Worm (Caenorhabditis elegans) whole organism, L1 larva: ENCODE data around the gene men-1.

Experiments
- C16A3.4 ChIP-seq: fragments of 150-350 bp; optimal IDR thresholded peaks from 2 replicates; lab custom pipeline; 2014; ENCODE audit warnings: missing biosample characterization, missing genetic modification characterization
- C34B4.2 ChIP-seq: sonication (generic microtip); optimal IDR thresholded peaks from 2 replicates; lab custom pipeline; 2017; ENCODE audit warnings: mild to moderate bottlenecking, missing genetic modification characterization, missing compliant biosample characterization
- aha-1 ChIP-seq: fragments of 150-350 bp; optimal IDR thresholded peaks from 2 replicates; lab custom pipeline; 2014; ENCODE audit warnings: missing biosample characterization, missing genetic modification characterization
- alr-1 ChIP-seq: fragments of 200-800 bp; sonication (Bioruptor generic); optimal IDR thresholded peaks from 2 replicates; lab custom pipeline; 2018; ENCODE audit warnings: borderline replicate concordance, mild to moderate bottlenecking, missing genetic modification characterization, missing compliant biosample characterization
- aly-2 ChIP-seq: fragments of 150-350 bp; optimal IDR thresholded peaks from 2 replicates; lab custom pipeline; 2014; ENCODE audit warnings: missing biosample characterization, missing genetic modification characterization
- ama-1 ChIP-seq: fragments of 150-350 bp; optimal IDR thresholded peaks from 2 replicates; lab custom pipeline; 2014
- blmp-1 ChIP-seq: fragments of 150-350 bp; optimal IDR thresholded peaks from 2 replicates; lab custom pipeline; 2014; ENCODE audit warnings: missing biosample characterization, missing genetic modification characterization
- ceh-63 ChIP-seq: fragments of 200-800 bp; sonication (Bioruptor generic); optimal IDR thresholded peaks from 2 replicates; lab custom pipeline; 2018; ENCODE audit warnings: mild to moderate bottlenecking, missing genetic modification characterization, missing compliant biosample characterization
- ceh-8 ChIP-seq: fragments of 200-800 bp; sonication (Bioruptor generic); optimal IDR thresholded peaks from 2 replicates; lab custom pipeline; 2018; ENCODE audit warnings: mild to moderate bottlenecking, missing genetic modification characterization, moderate library complexity, missing compliant biosample characterization
- ceh-82 ChIP-seq, 3 experiments: fragments of 150-350 bp in 1 of 3; sonication (generic microtip) in 2 of 3; optimal IDR thresholded peaks; 2 replicates each; lab custom pipeline; 2014 to 2017; ENCODE audit warnings: missing biosample characterization in 3 of 3, missing genetic modification characterization in 3 of 3
- ceh-90 ChIP-seq: sonication (generic microtip); optimal IDR thresholded peaks from 2 replicates; lab custom pipeline; 2016; ENCODE audit warnings: missing genetic modification characterization, missing compliant biosample characterization
- dpl-1 ChIP-seq, 3 experiments: fragments of 150-350 bp in 2 of 3; sonication (generic microtip) in 1 of 3; optimal IDR thresholded peaks; 2 replicates each; lab custom pipeline; 2014 to 2017; ENCODE audit warnings: missing biosample characterization in 3 of 3, missing genetic modification characterization in 3 of 3, missing genetic modification reagents in 3 of 3
- efl-1 ChIP-seq, 4 experiments: fragments of 150-350 bp; optimal IDR thresholded peaks in 3 of 4; peaks in 1 of 4; 1 replicate in 1 of 4; 2 replicates in 3 of 4; lab custom pipeline; 2014; ENCODE audit warnings: missing biosample characterization in 2 of 4, missing genetic modification characterization in 2 of 4, missing genetic modification reagents in 2 of 4
- efl-3 ChIP-seq: fragments of 200-800 bp; sonication (Bioruptor generic); optimal IDR thresholded peaks from 2 replicates; lab custom pipeline; 2018; ENCODE audit warnings: mild to moderate bottlenecking, missing genetic modification characterization, missing compliant biosample characterization
- egl-13 ChIP-seq: sonication (generic microtip); optimal IDR thresholded peaks from 2 replicates; lab custom pipeline; 2016; ENCODE audit warnings: missing genotype, missing genetic modification reagents, missing genetic modification characterization, missing compliant biosample characterization
- elt-3 ChIP-seq, 6 experiments: fragments of 150-350 bp in 1 of 6; sonication (generic microtip); optimal IDR thresholded peaks; 2 replicates each; lab custom pipeline; 2017 to 2018; ENCODE audit warnings: missing biosample characterization in 6 of 6, missing genetic modification characterization in 6 of 6, inconsistent platforms in 1 of 6
- fkh-4 ChIP-seq: sonication (generic microtip); optimal IDR thresholded peaks from 2 replicates; lab custom pipeline; 2016; ENCODE audit warnings: missing compliant biosample characterization, missing genetic modification characterization, borderline replicate concordance
- fkh-8 ChIP-seq: sonication (generic microtip); optimal IDR thresholded peaks from 2 replicates; lab custom pipeline; 2016; ENCODE audit warnings: mild to moderate bottlenecking, missing genetic modification characterization, missing compliant biosample characterization
- fos-1 ChIP-seq: fragments of 150-350 bp; optimal IDR thresholded peaks from 2 replicates; lab custom pipeline; 2014; ENCODE audit warnings: missing biosample characterization, missing genetic modification characterization
- hpl-2 ChIP-seq: fragments of 150-350 bp; optimal IDR thresholded peaks from 2 replicates; lab custom pipeline; 2014; ENCODE audit warnings: missing biosample characterization, missing genetic modification reagents, missing genetic modification characterization
- irx-1 ChIP-seq: sonication (generic microtip); optimal IDR thresholded peaks from 2 replicates; lab custom pipeline; 2016; ENCODE audit warnings: missing genetic modification characterization, missing compliant biosample characterization
- isw-1 ChIP-seq: fragments of 200-800 bp; sonication (Bioruptor generic); IDR thresholded peaks from 2 replicates; pipeline ENCODE4 v1.3.6; 2022; ENCODE audit warnings: missing genetic modification characterization, missing compliant biosample characterization
- lin-14 ChIP-seq: fragments of 200-800 bp; sonication (Bioruptor generic); optimal IDR thresholded peaks from 2 replicates; lab custom pipeline; 2018; ENCODE audit warnings: mild to moderate bottlenecking, missing genetic modification characterization, moderate library complexity, missing compliant biosample characterization
- lin-15B ChIP-seq: fragments of 150-350 bp; sonication (generic microtip); optimal IDR thresholded peaks from 3 replicates; lab custom pipeline; 2014; ENCODE audit warnings: missing biosample characterization, missing genetic modification characterization
- lin-39 ChIP-seq: fragments of 150-350 bp; optimal IDR thresholded peaks from 2 replicates; lab custom pipeline; 2014; ENCODE audit warnings: missing biosample characterization, missing genetic modification reagents, missing genetic modification characterization
- lir-3 ChIP-seq: sonication (generic microtip); optimal IDR thresholded peaks from 2 replicates; lab custom pipeline; 2016; ENCODE audit warnings: mild to moderate bottlenecking, missing genetic modification characterization, moderate library complexity, missing compliant biosample characterization; ENCODE audit not compliant: poor library complexity
- mab-9 ChIP-seq: fragments of 200-800 bp; sonication (Bioruptor generic); IDR thresholded peaks from 2 replicates; pipeline ENCODE4 v1.3.6; 2022; ENCODE audit warnings: missing genetic modification reagents, missing genetic modification characterization, missing compliant biosample characterization
- mdl-1 ChIP-seq, 2 experiments: fragments of 150-350 bp; optimal IDR thresholded peaks; 2 replicates each; lab custom pipeline; 2014 to 2017; ENCODE audit warnings: missing biosample characterization in 2 of 2, missing genetic modification characterization in 2 of 2, inconsistent platforms in 1 of 2
- mef-2 ChIP-seq: fragments of 150-350 bp; optimal IDR thresholded peaks from 2 replicates; lab custom pipeline; 2014; ENCODE audit warnings: missing biosample characterization, missing genetic modification characterization
- nhr-11 ChIP-seq: fragments of 150-350 bp; optimal IDR thresholded peaks from 2 replicates; lab custom pipeline; 2014; ENCODE audit warnings: missing biosample characterization, missing genetic modification characterization
- nhr-19 ChIP-seq: fragments of 200-800 bp; sonication (Bioruptor generic); conservative IDR thresholded peaks from 2 replicates; pipeline ENCODE4 v1.3.6; 2022; ENCODE audit warnings: missing genetic modification characterization, missing compliant biosample characterization
- nhr-28 ChIP-seq: fragments of 150-350 bp; optimal IDR thresholded peaks from 2 replicates; lab custom pipeline; 2014; ENCODE audit warnings: missing biosample characterization, missing genetic modification characterization
- nhr-47 ChIP-seq: sonication (generic microtip); optimal IDR thresholded peaks from 2 replicates; lab custom pipeline; 2016; ENCODE audit warnings: mild to moderate bottlenecking, missing genetic modification characterization, moderate library complexity, missing compliant biosample characterization
- nhr-71 ChIP-seq: sonication (generic microtip); optimal IDR thresholded peaks from 2 replicates; lab custom pipeline; 2016; ENCODE audit warnings: mild to moderate bottlenecking, missing genetic modification characterization, moderate library complexity, missing compliant biosample characterization
- nhr-76 ChIP-seq: sonication (generic microtip); optimal IDR thresholded peaks from 2 replicates; lab custom pipeline; 2017; ENCODE audit warnings: missing biosample characterization, missing genetic modification characterization
- nhr-77 ChIP-seq: fragments of 150-350 bp; optimal IDR thresholded peaks from 2 replicates; lab custom pipeline; 2014; ENCODE audit warnings: missing biosample characterization, missing genetic modification characterization
- nhr-90 ChIP-seq: sonication (generic microtip); optimal IDR thresholded peaks from 2 replicates; lab custom pipeline; 2016; ENCODE audit warnings: mild to moderate bottlenecking, missing genetic modification characterization, missing compliant biosample characterization; ENCODE audit not compliant: poor library complexity
- pag-3 ChIP-seq: sonication (generic microtip); optimal IDR thresholded peaks from 2 replicates; lab custom pipeline; 2017; ENCODE audit warnings: missing genetic modification characterization, mild to moderate bottlenecking, missing compliant biosample characterization, antibody characterized with exemption, borderline replicate concordance; ENCODE audit not compliant: insufficient read depth
- pax-3 ChIP-seq: fragments of 200-800 bp; sonication (Bioruptor generic); optimal IDR thresholded peaks from 2 replicates; lab custom pipeline; 2018; ENCODE audit warnings: mild to moderate bottlenecking, missing genetic modification characterization, moderate library complexity, missing compliant biosample characterization
- pqm-1 ChIP-seq: sonication (generic microtip); optimal IDR thresholded peaks from 3 replicates; lab custom pipeline; 2017; ENCODE audit warnings: missing biosample characterization, missing genetic modification characterization
- rnt-1 ChIP-seq: sonication (generic microtip); optimal IDR thresholded peaks from 2 replicates; lab custom pipeline; 2016; ENCODE audit warnings: mild to moderate bottlenecking, missing genetic modification characterization, moderate library complexity, missing compliant biosample characterization
- snpc-4 ChIP-seq: fragments of 150-350 bp; optimal IDR thresholded peaks from 2 replicates; lab custom pipeline; 2014; ENCODE audit warnings: missing biosample characterization, missing genetic modification characterization
- snu-23 ChIP-seq: sonication (generic microtip); optimal IDR thresholded peaks from 2 replicates; lab custom pipeline; 2016; ENCODE audit warnings: missing genetic modification characterization, missing compliant biosample characterization
- sptf-1 ChIP-seq: fragments of 150-350 bp; optimal IDR thresholded peaks from 2 replicates; lab custom pipeline; 2014; ENCODE audit warnings: missing biosample characterization, missing genetic modification characterization
- unc-30 ChIP-seq: sonication (generic microtip); optimal IDR thresholded peaks from 2 replicates; lab custom pipeline; 2017; ENCODE audit warnings: missing biosample characterization, missing genetic modification characterization
- unc-62 ChIP-seq: fragments of 150-350 bp; optimal IDR thresholded peaks from 2 replicates; lab custom pipeline; 2014; ENCODE audit warnings: missing biosample characterization, missing genetic modification reagents, missing genetic modification characterization
- vab-15 ChIP-seq: sonication (generic microtip); optimal IDR thresholded peaks from 2 replicates; lab custom pipeline; 2017; ENCODE audit warnings: missing genotype, mild to moderate bottlenecking, missing genetic modification characterization, missing compliant biosample characterization
- xbp-1 ChIP-seq: sonication (generic microtip); optimal IDR thresholded peaks from 2 replicates; lab custom pipeline; 2016; ENCODE audit warnings: missing genetic modification characterization, missing compliant biosample characterization
- ztf-11 ChIP-seq, 2 experiments: sonication (generic microtip); optimal IDR thresholded peaks; 2 replicates each; lab custom pipeline; 2016 to 2017; ENCODE audit warnings: missing genetic modification characterization in 2 of 2, missing biosample characterization in 1 of 2, missing compliant biosample characterization in 1 of 2

Gene men-1

DNA sequence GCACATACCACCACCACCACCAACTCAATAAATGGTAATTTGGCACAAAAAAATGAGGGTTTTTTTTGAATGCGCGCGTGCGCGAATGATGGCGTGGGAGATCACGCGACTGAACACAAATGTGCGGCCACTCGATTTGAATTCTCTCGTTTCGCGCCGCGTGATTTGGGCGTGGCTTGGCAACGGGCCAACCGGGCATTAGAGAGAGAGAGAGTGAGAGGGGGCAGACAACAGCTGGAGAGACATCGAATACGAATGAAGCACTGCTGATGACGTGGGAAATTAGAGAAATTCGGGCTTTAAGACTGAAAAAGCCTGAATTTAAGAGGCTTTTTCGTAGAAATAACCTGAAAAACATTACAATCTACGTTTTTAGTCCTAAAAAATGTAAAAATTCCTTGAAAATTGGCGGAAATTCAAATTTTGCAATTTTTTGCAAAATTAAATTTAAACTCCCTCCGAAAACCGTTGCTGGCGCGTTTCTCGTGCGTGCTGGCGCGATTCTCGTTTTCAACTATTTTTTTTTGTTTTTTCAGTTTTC is 17.6 kb upstream of the men-1 start (continued):
- no peak for TF ChIP-seq unc-30 (tag; lab: Kevin White, UChicago)
- TF ChIP-seq lin-14, result peak; percentile 95
- TF ChIP-seq nhr-28 (tag; lab: Kevin White, UChicago), result no peak
- TF ChIP-seq ceh-90 (tag; lab: Kevin White, UChicago), result peak; percentile 64
- TF ChIP-seq nhr-71 (tag; lab: Kevin White, UChicago), result peak; percentile 98
- no peak for TF ChIP-seq nhr-76 (tag; lab: Kevin White, UChicago)
- TF ChIP-seq lir-3 (tag; lab: Kevin White, UChicago), result no peak
- peak; percentile 92 for TF ChIP-seq pax-3
- TF ChIP-seq aha-1, result peak; percentile 8
- TF ChIP-seq isw-1 (GFP tag; lab: Robert Waterston, UW), result peak; percentile 73
- TF ChIP-seq nhr-11 (tag; lab: Kevin White, UChicago), result peak; percentile 15
- TF ChIP-seq aly-2 (tag; lab: Kevin White, UChicago), result peak; percentile 48
- no peak for TF ChIP-seq ceh-63 (GFP tag; lab: Kevin White, UChicago)
- peak; percentile 71 for TF ChIP-seq lin-39
- TF ChIP-seq xbp-1 (tag; lab: Kevin White, UChicago), result peak; percentile 90
- peak; percentile 76 to 85 (median 81) for TF ChIP-seq ceh-82 (tag; optimal IDR thresholded peaks at IDR 0.05; lab: Kevin White, UChicago)
- TF ChIP-seq pqm-1, result no peak
- TF ChIP-seq nhr-77, result peak; percentile 88
- peak; percentile 50 for TF ChIP-seq lin-15B (tag; lab: Kevin White, UChicago)
- TF ChIP-seq rnt-1, result peak; percentile 92
- TF ChIP-seq vab-15 (tag; lab: Kevin White, UChicago), result peak; percentile 54
- TF ChIP-seq pag-3 (tag; lab: Kevin White, UChicago), result peak; percentile 14
- TF ChIP-seq alr-1, result no peak
- TF ChIP-seq unc-62 (GFP tag; lab: Kevin White, UChicago), result no peak
- peak; percentile 65 for TF ChIP-seq mab-9 (GFP tag; lab: Robert Waterston, UW)
- peak; percentile 96 to 97 (median 96) for TF ChIP-seq dpl-1 (GFP tag; optimal IDR thresholded peaks at IDR 0.05; lab: Kevin White, UChicago)
- TF ChIP-seq ama-1 (lab: Kevin White, UChicago), result peak; percentile 85
- no peak for TF ChIP-seq sptf-1 (tag; lab: Kevin White, UChicago)
- TF ChIP-seq fkh-4 (tag; lab: Kevin White, UChicago), result peak; percentile 36
- peak; percentile 85 for TF ChIP-seq blmp-1 (tag; lab: Kevin White, UChicago)
- TF ChIP-seq hpl-2, result peak; percentile 81
- no peak for TF ChIP-seq C34B4.2

DNA sequence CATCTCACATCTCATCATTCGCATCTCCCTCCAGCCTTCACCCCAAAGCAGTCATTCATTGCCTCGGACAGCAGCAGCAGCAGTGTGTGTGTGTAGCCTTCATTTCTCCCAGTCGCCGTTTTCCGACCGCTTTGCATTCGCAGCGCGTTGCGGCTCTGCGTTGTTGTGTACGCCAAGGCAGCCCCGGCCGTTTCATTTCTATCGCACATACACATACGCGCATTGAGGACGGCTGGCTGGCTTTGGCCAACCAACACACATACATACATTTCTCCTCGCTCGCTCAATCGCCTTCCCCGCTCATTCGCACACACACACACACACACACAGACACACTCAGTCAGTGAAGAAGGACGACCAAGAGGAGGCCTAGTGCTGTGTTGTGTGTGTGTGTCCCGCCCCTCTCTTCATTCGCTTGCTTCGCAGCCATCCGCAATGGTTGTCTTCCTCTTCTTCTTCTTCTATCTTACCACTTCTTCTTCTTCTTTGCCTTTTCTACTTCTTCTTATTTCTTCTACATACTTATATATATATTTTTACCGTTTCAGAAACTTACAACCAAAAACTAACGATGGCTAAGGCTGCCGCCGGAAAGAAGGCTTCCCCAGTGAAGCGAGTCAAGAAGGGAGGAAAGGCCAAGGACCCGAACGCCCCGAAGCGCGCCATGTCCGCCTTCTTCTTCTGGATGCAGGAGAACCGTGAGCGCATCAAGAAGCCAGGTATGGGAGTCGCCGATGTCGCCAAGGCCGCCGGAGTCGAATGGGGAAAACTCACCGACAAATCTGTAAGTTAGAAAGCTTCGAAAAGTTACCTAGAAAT is 16.4 kb upstream of the men-1 start, which contains the start of gene hmg-1.1:
hmg-1.1 (plus strand) TSS at position 549 of the 819 bp plus-strand sequence.
- TF ChIP-seq aha-1, result no peak
- no peak for TF ChIP-seq efl-3 (GFP tag; lab: Kevin White, UChicago)
- TF ChIP-seq mab-9 (GFP tag; lab: Robert Waterston, UW), result 0 out of 2 replicates have a peak, but pooled peaks have one; percentile 5
- peak; percentile 47 for TF ChIP-seq nhr-19
- peak; percentile 64 for TF ChIP-seq nhr-90
- TF ChIP-seq irx-1 (tag; lab: Kevin White, UChicago), result peak; percentile 18
- TF ChIP-seq nhr-77, result peak; percentile 89
- peak; percentile 56 for TF ChIP-seq fos-1
- peak; percentile 67 for TF ChIP-seq nhr-47
- peak; percentile 87 for TF ChIP-seq fkh-8 (tag; lab: Kevin White, UChicago)
- peak; percentile 58 for TF ChIP-seq snpc-4 (tag; lab: Kevin White, UChicago)
- peak; percentile 54 to 64 (median 64) for TF ChIP-seq dpl-1 (GFP tag; optimal IDR thresholded peaks at IDR 0.05; lab: Kevin White, UChicago)
- peak; percentile 71 for TF ChIP-seq blmp-1 (tag; lab: Kevin White, UChicago)
- peak; percentile 71 for TF ChIP-seq ceh-8 (GFP tag; lab: Kevin White, UChicago)
- peak in 1 of 2 experiments; percentile 60 for TF ChIP-seq mdl-1 (tag; optimal IDR thresholded peaks at IDR 0.05; lab: Kevin White, UChicago)
- TF ChIP-seq snu-23, result peak; percentile 85
- TF ChIP-seq ztf-11 (tag; optimal IDR thresholded peaks at IDR 0.05; lab: Kevin White, UChicago), result peak in 1 of 2 experiments; percentile 63
- TF ChIP-seq nhr-28 (tag; lab: Kevin White, UChicago), result no peak
- peak; percentile 60 for TF ChIP-seq C16A3.4 (tag; lab: Kevin White, UChicago)
- peak; percentile 41 for TF ChIP-seq egl-13 (tag; lab: Kevin White, UChicago)
- peak; percentile 74 to 79 for TF ChIP-seq efl-1 (optimal IDR thresholded peaks at IDR 0.05; lab: Kevin White, UChicago)
- peak; percentile 47 to 94 for TF ChIP-seq efl-1 (GFP tag; optimal IDR thresholded peaks at IDR 0.05 in 1 of 2; lab: Kevin White, UChicago)
- TF ChIP-seq mef-2, result no peak
- peak in 1 of 6 experiments; percentile 26 for TF ChIP-seq elt-3 (tag; optimal IDR thresholded peaks at IDR 0.05; lab: Kevin White, UChicago)
